Fruit fly (Drosophila melanogaster): ENCODE measurements around the gene bcn92.

The bcn92 gene

dm6 chrX:2161020-2161419, 11.6 kb upstream of the bcn92 start:
- TF ChIP-seq bab2 (GFP tag; optimal IDR thresholded peaks at IDR 0.05): no peak
- no peak for TF ChIP-seq scrt (GFP tag; optimal IDR thresholded peaks at IDR 0.05)
- TF ChIP-seq gt (GFP tag; IDR thresholded peaks at IDR 0.05): no peak
- TF ChIP-seq Eip74EF (GFP tag; optimal IDR thresholded peaks at IDR 0.05): no peak
- no peak for TF ChIP-seq Vsx1 (GFP tag; optimal IDR thresholded peaks at IDR 0.05)
- no peak for TF ChIP-seq yki (optimal IDR thresholded peaks at IDR 0.05)
- peak; percentile 16 for TF ChIP-seq CG3281 (GFP tag; optimal IDR thresholded peaks at IDR 0.05)
- TF ChIP-seq CG18619 (GFP tag; optimal IDR thresholded peaks at IDR 0.05): no peak
- TF ChIP-seq exex (tag; optimal IDR thresholded peaks at IDR 0.05): peak; percentile 70
- TF ChIP-seq HmgZ (tag; optimal IDR thresholded peaks at IDR 0.05): peak; percentile 66
- TF ChIP-seq CG42726 (GFP tag; IDR thresholded peaks at IDR 0.05; ENCODE audit: partially characterized antibody): no peak
- TF ChIP-seq CG15073 (GFP tag; optimal IDR thresholded peaks at IDR 0.05): no peak
- TF ChIP-seq CG1792 (GFP tag; optimal IDR thresholded peaks at IDR 0.05): no peak
- TF ChIP-seq lab (GFP tag; optimal IDR thresholded peaks at IDR 0.05): peak; percentile 60
- 0 out of 2 replicates have a peak, but pooled peaks have one; percentile 10 for TF ChIP-seq Ada2b (GFP tag; IDR thresholded peaks at IDR 0.05)
- TF ChIP-seq prd (optimal IDR thresholded peaks at IDR 0.05): no peak
- TF ChIP-seq prd (GFP tag; IDR thresholded peaks at IDR 0.05): 0 out of 3 replicates have a peak, but pooled peaks have one; percentile 7
- TF ChIP-seq pan (optimal IDR thresholded peaks at IDR 0.05): no peak
- TF ChIP-seq pan (GFP tag; optimal IDR thresholded peaks at IDR 0.05 in 1 of 2, IDR thresholded peaks at IDR 0.05 in 1 of 2): peak in 1 of 2 experiments; percentile 31
- no peak for TF ChIP-seq HLH54F (GFP tag; optimal IDR thresholded peaks at IDR 0.05)
- peak; percentile 63 for TF ChIP-seq CG34376 (GFP tag; optimal IDR thresholded peaks at IDR 0.05)
- TF ChIP-seq CG33557 (GFP tag; optimal IDR thresholded peaks at IDR 0.05): no peak
- no peak for TF ChIP-seq Myb (GFP tag; optimal IDR thresholded peaks at IDR 0.05)
- TF ChIP-seq Hmr (GFP tag; optimal IDR thresholded peaks at IDR 0.05): peak; percentile 44
- no peak for TF ChIP-seq CG14710 (tag; optimal IDR thresholded peaks at IDR 0.05)
- no peak for TF ChIP-seq cg (GFP tag; optimal IDR thresholded peaks at IDR 0.05)
- TF ChIP-seq sd (tag; optimal IDR thresholded peaks at IDR 0.05): peak; percentile 37
- TF ChIP-seq zf30C (GFP tag; optimal IDR thresholded peaks at IDR 0.05): peak; percentile 71
- TF ChIP-seq CG12744 (GFP tag; optimal IDR thresholded peaks at IDR 0.05): no peak
- TF ChIP-seq CG17612 (GFP tag; IDR thresholded peaks at IDR 0.05): no peak
- no peak for TF ChIP-seq onecut (GFP tag; IDR thresholded peaks at IDR 0.05)
- peak; percentile 37; the same call in 1 of the 2 replicates for TF ChIP-seq CG32532 (GFP tag; IDR thresholded peaks at IDR 0.05)
- peak; percentile 72 for TF ChIP-seq Med (GFP tag)
- TF ChIP-seq mld (GFP tag; IDR thresholded peaks at IDR 0.05; ENCODE audit: partially characterized antibody): no peak
- no peak for TF ChIP-seq da (GFP tag; optimal IDR thresholded peaks at IDR 0.05)
- peak; percentile 82 for TF ChIP-seq Hey (tag; optimal IDR thresholded peaks at IDR 0.05)
- TF ChIP-seq E2f1 (GFP tag; IDR thresholded peaks at IDR 0.05): no peak
- no peak for TF ChIP-seq nerfin-2 (GFP tag; IDR thresholded peaks at IDR 0.05; ENCODE audit: partially characterized antibody)
- peak; percentile 78 for TF ChIP-seq row (GFP tag; IDR thresholded peaks at IDR 0.05)
- TF ChIP-seq Hand (GFP tag; optimal IDR thresholded peaks at IDR 0.05): peak; percentile 30
- TF ChIP-seq CG10543 (GFP tag; optimal IDR thresholded peaks at IDR 0.05): peak; percentile 48
- TF ChIP-seq CG9817 (tag; optimal IDR thresholded peaks at IDR 0.05): no peak
- TF ChIP-seq CG15269 (tag; optimal IDR thresholded peaks at IDR 0.05): peak; percentile 46
- 0 out of 3 replicates have a peak, but pooled peaks have one; percentile 19 for TF ChIP-seq ci (GFP tag; IDR thresholded peaks at IDR 0.05)
- peak; percentile 72 for TF ChIP-seq CG18599 (GFP tag; optimal IDR thresholded peaks at IDR 0.05)
- peak; percentile 18 for TF ChIP-seq CG7839 (tag; optimal IDR thresholded peaks at IDR 0.05)
- no peak for TF ChIP-seq sens (GFP tag)
- TF ChIP-seq Chrac-16 (GFP tag; optimal IDR thresholded peaks at IDR 0.05): no peak
- peak; percentile 8 for TF ChIP-seq grau (tag; optimal IDR thresholded peaks at IDR 0.05)
- no peak for TF ChIP-seq CG4617 (GFP tag; optimal IDR thresholded peaks at IDR 0.05; ENCODE audit: borderline replicate concordance)
- peak; percentile 39 for TF ChIP-seq Meics (GFP tag; optimal IDR thresholded peaks at IDR 0.05)

All from whole organism, embryonic.